Worm (Caenorhabditis elegans) whole organism, midembryonic: ENCODE results near the gene dmd-9.
A peak's percentile ranks its signal among the peaks of the same experiment; 100 is the strongest.

Source experiments
- T22C8.4 ChIP-seq: fragments of 200-800 bp; sonication (Bioruptor generic); IDR thresholded peaks from 2 replicates; pipeline ENCODE4 v1.3.6; 2022; ENCODE audit warnings: missing genetic modification characterization, missing compliant biosample characterization
- cog-1 ChIP-seq: sonication (generic microtip); optimal IDR thresholded peaks from 2 replicates; lab custom pipeline; 2016; ENCODE audit warnings: missing genetic modification characterization, missing compliant biosample characterization
- flt-1 ChIP-seq: fragments of 200-800 bp; sonication (Bioruptor generic); IDR thresholded peaks from 2 replicates; pipeline ENCODE4 v1.3.6; 2022; ENCODE audit warnings: missing genetic modification characterization, missing compliant biosample characterization
- klf-2 ChIP-seq: fragments of 200-800 bp; sonication (Bioruptor generic); conservative IDR thresholded peaks from 2 replicates; pipeline ENCODE4 v1.3.6; 2022; ENCODE audit warnings: missing genetic modification reagents, missing genetic modification characterization, missing compliant biosample characterization
- med-1 ChIP-seq: sonication (generic microtip); optimal IDR thresholded peaks from 2 replicates; lab custom pipeline; 2017; ENCODE audit warnings: missing genetic modification characterization, mild to moderate bottlenecking, missing compliant biosample characterization, antibody characterized with exemption, missing genetic modification reagents; ENCODE audit not compliant: insufficient read depth
- ref-1 ChIP-seq: fragments of 200-800 bp; sonication (Bioruptor generic); conservative IDR thresholded peaks from 2 replicates; pipeline ENCODE4 v1.3.6; 2022; ENCODE audit warnings: missing genetic modification reagents, missing genetic modification characterization, missing compliant biosample characterization
- tab-1 ChIP-seq: fragments of 200-800 bp; sonication (Bioruptor generic); IDR thresholded peaks from 2 replicates; pipeline ENCODE4 v1.3.6; 2022; ENCODE audit warnings: missing genetic modification characterization, missing compliant biosample characterization
- ztf-23 ChIP-seq: fragments of 200-800 bp; sonication (Bioruptor generic); IDR thresholded peaks from 2 replicates; pipeline ENCODE4 v1.3.6; 2022; ENCODE audit warnings: missing genetic modification reagents, missing genetic modification characterization, missing compliant biosample characterization
- ztf-29 ChIP-seq: fragments of 200-800 bp; sonication (Bioruptor generic); IDR thresholded peaks from 2 replicates; pipeline ENCODE4 v1.3.6; 2022; ENCODE audit warnings: missing genetic modification reagents, missing genetic modification characterization, missing compliant biosample characterization

dmd-9 gene

DNA sequence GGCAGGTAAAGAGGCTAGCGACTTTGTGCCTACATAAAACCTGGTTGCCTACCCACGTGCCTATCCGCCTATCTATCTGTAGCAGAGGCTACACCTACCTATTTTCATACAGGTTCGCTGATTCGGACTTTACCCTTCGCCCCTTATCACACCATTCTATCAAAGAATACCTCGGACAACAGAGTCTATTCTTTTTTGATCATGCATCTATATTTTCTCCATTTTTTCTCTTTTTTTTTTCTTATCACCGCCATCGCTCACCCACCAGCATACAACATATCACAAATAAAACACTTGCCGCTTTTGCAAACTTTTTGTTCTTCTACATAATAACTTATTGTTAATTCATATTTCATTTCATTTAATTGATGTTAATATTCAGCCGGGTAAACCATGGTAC lies 4.2 kb upstream of the dmd-9 start, which contains the start of gene T26C12.1:
Gene T26C12.1 (plus strand): TSS at position 383 of the 400 bp plus-strand sequence.
- TF ChIP-seq flt-1 (GFP tag; lab: Robert Waterston, UW) (no peak), klf-2 (no peak), ztf-29 (no peak), tab-1 (no peak), med-1 (no peak), ztf-23 (no peak), ref-1 (GFP tag; lab: Robert Waterston, UW) (no peak), T22C8.4 (GFP tag; lab: Robert Waterston, UW) (no peak), cog-1 (tag; lab: Kevin White, UChicago) (no peak)

DNA sequence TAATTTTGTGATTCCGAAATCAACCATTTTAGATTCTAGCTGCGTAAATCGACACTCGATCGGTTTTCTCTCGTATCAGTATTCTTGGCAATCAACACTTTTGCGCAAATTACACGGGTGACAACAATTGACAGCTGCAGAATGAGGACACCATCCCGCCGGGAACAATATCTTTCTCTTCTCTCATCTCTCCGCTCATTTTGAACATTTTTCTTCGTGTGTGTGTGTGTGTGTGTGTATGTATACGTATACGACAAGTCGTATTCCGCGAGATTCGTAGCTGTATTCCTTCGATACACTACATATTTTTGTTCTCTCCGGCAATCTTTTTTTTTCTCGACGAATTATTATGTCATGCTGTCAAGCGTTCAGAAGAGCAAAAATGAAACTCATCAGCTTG lies 2.5 kb upstream of the dmd-9 start:
- TF ChIP-seq klf-2 (no peak), ztf-29 (no peak), ztf-23 (no peak), flt-1 (GFP tag; lab: Robert Waterston, UW) (no peak), tab-1 (no peak), ref-1 (GFP tag; lab: Robert Waterston, UW) (no peak), cog-1 (tag; lab: Kevin White, UChicago) (no peak), med-1 (no peak), T22C8.4 (GFP tag; lab: Robert Waterston, UW) (no peak)

DNA sequence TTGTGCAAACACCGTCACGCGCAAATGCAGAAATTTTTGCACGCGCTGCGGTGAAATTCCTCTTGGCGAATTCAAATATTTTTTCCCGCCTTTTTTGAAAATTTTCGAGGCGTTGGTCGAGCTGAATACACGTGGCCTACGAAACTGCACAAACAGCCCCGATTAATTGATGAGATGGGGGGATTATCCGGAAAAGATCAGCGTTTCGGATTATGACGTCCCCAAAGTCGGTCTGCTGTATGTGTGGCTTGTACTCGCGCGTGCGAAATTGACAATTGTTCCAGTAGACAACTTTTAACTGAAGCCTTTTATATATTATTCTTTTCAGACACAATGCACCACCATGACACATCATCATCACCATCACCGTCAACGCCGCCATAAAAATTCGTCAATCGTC lies 2.3 kb downstream of the dmd-9 start:
- TF ChIP-seq ztf-23 (no peak), ztf-29 (no peak), tab-1 (no peak), T22C8.4 (GFP tag; lab: Robert Waterston, UW) (no peak), flt-1 (GFP tag; lab: Robert Waterston, UW) (no peak), cog-1 (tag; lab: Kevin White, UChicago) (no peak), ref-1 (GFP tag; lab: Robert Waterston, UW) (no peak), med-1 (no peak), klf-2 (no peak)

DNA sequence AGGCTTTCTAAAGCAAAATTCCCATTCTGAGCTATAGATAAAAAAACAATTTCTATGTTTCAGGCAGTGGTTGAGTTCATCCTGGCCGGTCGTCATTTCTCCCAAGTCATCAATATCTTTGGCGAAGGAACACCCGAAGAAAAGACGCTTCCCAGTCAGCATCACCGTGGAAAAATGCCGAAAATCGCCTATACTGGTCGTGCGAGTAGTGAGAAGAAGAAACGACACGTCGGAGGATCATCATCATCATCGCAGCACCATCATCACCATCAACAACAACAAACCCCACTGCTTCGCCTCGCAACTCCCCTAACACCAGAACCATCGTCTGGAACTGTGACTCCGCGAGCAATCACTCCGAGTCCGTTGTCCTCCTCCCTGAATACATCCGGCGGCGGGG lies 2.8 kb downstream of the dmd-9 start:
- TF ChIP-seq klf-2 (no peak), flt-1 (GFP tag; lab: Robert Waterston, UW) (no peak), cog-1 (tag; lab: Kevin White, UChicago) (no peak), ztf-23 (no peak), T22C8.4 (GFP tag; lab: Robert Waterston, UW) (no peak), med-1 (no peak), tab-1 (no peak)

DNA sequence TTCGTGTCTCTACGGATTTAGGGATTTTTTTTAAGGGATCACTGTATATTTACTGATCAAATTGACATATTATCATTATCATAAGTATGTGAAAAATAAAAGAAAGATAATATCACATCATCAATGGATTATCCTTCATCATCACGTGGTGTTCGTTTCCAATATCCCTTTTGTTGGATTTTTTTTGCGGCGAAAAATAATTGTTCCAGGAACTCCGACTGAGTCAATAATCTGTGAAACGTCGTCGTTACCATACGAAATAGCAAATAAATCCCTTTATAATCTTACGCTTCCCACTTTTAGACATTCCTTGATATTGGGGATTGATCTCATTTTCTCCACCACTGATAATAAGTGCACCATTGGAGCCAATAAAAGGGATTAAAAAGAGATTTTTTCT lies 4.3 kb downstream of the dmd-9 start:
- no peak for TF ChIP-seq ref-1 (GFP tag; lab: Robert Waterston, UW)
- no peak for TF ChIP-seq cog-1 (tag; lab: Kevin White, UChicago)
- no peak for TF ChIP-seq ztf-29
- TF ChIP-seq ztf-23: no peak
- TF ChIP-seq tab-1: no peak
- no peak for TF ChIP-seq T22C8.4 (GFP tag; lab: Robert Waterston, UW)
- TF ChIP-seq med-1: no peak
- no peak for TF ChIP-seq klf-2
- no peak for TF ChIP-seq flt-1 (GFP tag; lab: Robert Waterston, UW)

DNA sequence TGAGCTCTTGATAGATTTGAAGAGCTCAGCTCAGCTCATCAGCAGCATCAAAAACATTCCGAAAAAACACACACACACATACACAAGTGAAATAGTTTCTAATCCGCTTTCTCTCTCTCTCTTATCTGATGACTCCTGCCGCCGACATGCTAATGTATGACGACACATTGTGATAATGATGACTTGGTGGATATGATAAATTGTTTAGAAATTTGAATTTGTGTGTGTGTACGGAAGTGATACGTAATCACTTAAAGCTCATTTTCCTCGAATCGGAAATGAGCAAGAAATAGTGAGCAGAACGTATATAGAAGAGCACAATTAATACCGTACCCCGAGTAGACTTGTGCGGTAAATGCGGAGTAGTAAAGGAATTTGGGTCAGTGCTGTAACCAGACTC lies 7.5 kb downstream of the dmd-9 start:
- TF ChIP-seq ztf-23: no peak
- TF ChIP-seq klf-2: no peak
- no peak for TF ChIP-seq flt-1 (GFP tag; lab: Robert Waterston, UW)
- TF ChIP-seq med-1: no peak
- TF ChIP-seq ref-1 (GFP tag; lab: Robert Waterston, UW): no peak
- TF ChIP-seq cog-1 (tag; lab: Kevin White, UChicago): no peak
- TF ChIP-seq tab-1: no peak
- no peak for TF ChIP-seq ztf-29
- TF ChIP-seq T22C8.4 (GFP tag; lab: Robert Waterston, UW): no peak

DNA sequence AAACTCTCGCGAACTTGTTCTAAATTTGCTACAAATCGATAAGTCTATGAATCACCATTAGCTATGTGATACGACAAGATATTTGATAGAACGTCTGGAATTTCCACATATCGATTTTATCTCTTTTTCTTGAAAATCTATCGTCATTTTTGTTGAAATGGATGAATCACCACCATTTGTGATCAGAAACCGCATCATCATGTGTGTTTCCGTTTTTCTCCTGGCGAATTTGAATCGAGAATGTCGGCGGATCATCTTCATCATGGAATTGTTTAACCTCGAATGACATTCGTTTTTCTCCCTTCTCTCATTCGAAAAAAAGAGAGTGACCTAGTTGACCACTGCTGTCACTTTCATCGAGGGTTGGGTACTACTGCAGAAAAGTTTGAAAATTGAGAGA lies 20.1 kb downstream of the dmd-9 start:
- no peak for TF ChIP-seq ztf-29
- TF ChIP-seq ref-1 (GFP tag; lab: Robert Waterston, UW): no peak
- no peak for TF ChIP-seq klf-2
- TF ChIP-seq ztf-23: no peak

DNA sequence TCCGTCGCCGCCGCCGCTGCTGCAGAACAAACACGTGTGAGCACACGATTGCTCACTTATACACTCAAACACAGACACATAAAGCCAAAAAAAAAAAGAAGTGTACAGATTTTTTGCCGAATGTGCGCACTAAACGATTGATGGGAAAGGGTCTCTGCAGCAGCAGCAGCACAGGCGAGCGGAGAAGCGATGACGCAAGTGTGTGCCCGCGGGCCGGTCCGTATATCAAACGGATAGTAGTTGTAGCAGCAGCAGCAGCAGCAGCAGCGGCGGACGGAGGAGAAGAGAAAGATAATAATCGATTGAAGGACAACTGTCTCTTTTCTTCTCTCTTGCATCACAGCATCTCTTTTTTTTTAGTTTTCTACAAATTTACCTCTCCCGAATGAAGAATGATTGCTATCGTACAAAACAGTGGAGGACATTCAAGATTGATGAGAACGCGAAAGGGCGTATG lies 20.9 kb downstream of the dmd-9 start:
- TF ChIP-seq ztf-23 (no peak), ref-1 (GFP tag; lab: Robert Waterston, UW) (no peak), ztf-29 (peak; percentile 36; the same call in 1 of the 2 replicates), flt-1 (GFP tag; lab: Robert Waterston, UW) (0 out of 2 replicates have a peak, but pooled peaks have one; percentile 3)

DNA sequence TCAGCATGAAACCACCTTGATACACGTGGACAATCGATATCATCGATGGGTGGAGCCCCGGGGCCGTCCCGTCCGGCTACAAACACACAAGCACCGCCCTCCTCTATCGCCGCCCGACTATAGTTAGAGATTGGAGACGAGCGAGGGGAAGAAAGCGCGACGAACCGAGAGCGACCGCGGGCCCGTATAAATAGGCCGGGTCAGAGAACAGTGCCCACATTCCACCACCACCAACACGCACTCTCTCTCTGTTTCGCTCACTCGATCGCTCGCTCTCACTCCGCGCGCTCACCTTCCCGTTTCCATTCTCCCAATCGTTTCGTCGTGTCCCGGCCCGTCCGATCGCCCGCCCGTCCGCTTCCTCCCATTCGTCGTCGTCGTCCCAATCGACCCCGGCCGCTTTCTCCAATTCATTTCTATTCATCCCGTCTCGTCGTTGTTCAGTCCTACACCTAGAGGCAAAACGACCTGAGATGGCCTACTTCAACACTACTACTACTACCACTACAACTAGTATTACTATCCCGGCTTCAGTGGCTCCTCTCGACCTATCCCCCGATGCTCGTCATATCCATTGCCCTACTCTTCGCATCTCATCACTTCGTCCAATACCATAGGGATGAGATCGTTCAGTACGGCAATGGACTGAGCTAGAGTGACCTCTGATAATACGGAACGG lies 21.5 kb downstream of the dmd-9 start:
- TF ChIP-seq tab-1 (peak; percentile 55; the same call in 1 of the 2 replicates), cog-1 (tag; lab: Kevin White, UChicago) (peak; percentile 28), ztf-23 (no peak; the same call in 1 of the 2 replicates), klf-2 (no peak), med-1 (peak; percentile 19), ref-1 (GFP tag; lab: Robert Waterston, UW) (peak; percentile 53), flt-1 (GFP tag; lab: Robert Waterston, UW) (peak; percentile 89)

DNA sequence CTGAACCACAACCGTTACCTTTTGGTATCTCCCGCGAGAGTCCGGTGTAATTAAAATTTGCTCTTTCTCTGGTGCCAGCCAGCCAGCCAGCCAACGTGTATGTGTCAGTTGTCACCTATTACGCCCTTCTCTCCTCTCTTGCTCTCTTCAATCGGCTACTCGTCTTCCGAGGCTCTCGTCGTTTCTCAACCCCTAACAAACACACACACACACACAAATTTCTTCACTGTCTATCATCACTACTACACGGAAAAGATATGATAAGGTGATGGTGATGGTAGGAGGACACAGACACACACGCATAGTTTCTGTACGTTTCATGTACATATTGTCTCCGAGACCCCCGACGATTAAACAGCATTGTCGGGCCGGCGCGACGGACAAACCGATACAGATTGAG lies 22.7 kb downstream of the dmd-9 start:
- no peak for TF ChIP-seq ref-1 (GFP tag; lab: Robert Waterston, UW)
- peak; percentile 44 for TF ChIP-seq cog-1 (tag; lab: Kevin White, UChicago)

DNA sequence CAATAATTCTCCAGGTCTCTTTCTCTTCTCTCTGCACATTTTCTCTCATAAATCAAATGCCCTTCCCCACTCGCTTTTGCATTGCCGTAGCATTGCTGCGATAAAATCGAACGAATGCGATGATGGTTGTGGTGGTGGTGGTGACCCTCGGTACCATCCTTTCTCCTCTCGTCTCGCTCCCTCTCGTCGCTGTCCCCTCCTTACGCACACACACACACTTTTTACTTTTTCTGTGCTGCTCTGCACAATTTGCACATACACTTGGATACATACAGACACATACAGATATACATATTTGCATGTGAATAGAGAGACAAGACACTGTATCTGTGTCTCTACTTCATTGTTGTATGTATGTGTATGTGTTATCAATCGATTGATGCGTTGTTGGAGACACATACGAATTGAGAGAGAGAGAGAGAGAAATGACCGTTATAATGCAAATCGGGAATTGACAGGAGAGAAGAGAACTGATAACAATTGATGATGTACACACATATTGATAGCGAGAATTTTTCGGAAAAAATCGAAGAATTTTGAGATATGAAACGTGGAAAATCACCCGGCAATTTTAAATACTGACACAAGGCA lies 26.7 kb downstream of the dmd-9 start:
- TF ChIP-seq tab-1 (no peak), cog-1 (tag; lab: Kevin White, UChicago) (peak; percentile 75), flt-1 (GFP tag; lab: Robert Waterston, UW) (peak; percentile 56; the same call in 1 of the 2 replicates)
